Fruit fly (Drosophila melanogaster) whole organism, prepupa: ENCODE results near the gene Pfdn1.

Source experiments
- Blimp-1 ChIP-seq: fragments of 200-800 bp; sonication (Bioruptor generic); optimal IDR thresholded peaks from 3 replicates; lab custom pipeline; 2017; ENCODE audit warnings: missing biosample characterization, missing genetic modification characterization, mild to moderate bottlenecking, moderate library complexity, missing genetic modification reagents
- CG3032 ChIP-seq: fragments of 200-800 bp; optimal IDR thresholded peaks from 2 replicates; lab custom pipeline; 2019; ENCODE audit warnings: missing biosample characterization, mild to moderate bottlenecking, missing genetic modification characterization, moderate library complexity
- CG34406 ChIP-seq: fragments of 200-800 bp; sonication (Bioruptor generic); optimal IDR thresholded peaks from 3 replicates; lab custom pipeline; 2016; ENCODE audit warnings: missing biosample characterization, missing genetic modification characterization
- Ets21C ChIP-seq: fragments of 200-800 bp; sonication (Bioruptor generic); optimal IDR thresholded peaks from 3 replicates; lab custom pipeline; 2016; ENCODE audit warnings: missing biosample characterization, missing genetic modification characterization
- Hr39 ChIP-seq: fragments of 200-800 bp; sonication (Bioruptor generic); optimal IDR thresholded peaks from 2 replicates; lab custom pipeline; 2016; ENCODE audit warnings: missing biosample characterization, missing genetic modification characterization
- achi ChIP-seq: fragments of 200-800 bp; sonication (Bioruptor generic); optimal IDR thresholded peaks from 3 replicates; lab custom pipeline; 2016; ENCODE audit warnings: missing biosample characterization, missing genetic modification characterization
- esn ChIP-seq: fragments of 200-800 bp; sonication (Bioruptor generic); optimal IDR thresholded peaks from 2 replicates; lab custom pipeline; 2016; ENCODE audit warnings: missing biosample characterization, mild to moderate bottlenecking, missing genetic modification characterization, moderate library complexity
- pdm3 ChIP-seq: fragments of 200-800 bp; sonication (Bioruptor generic); optimal IDR thresholded peaks from 3 replicates; lab custom pipeline; 2016; ENCODE audit warnings: missing biosample characterization, missing genetic modification characterization
- vri ChIP-seq: fragments of 200-800 bp; sonication (Bioruptor generic); optimal IDR thresholded peaks from 3 replicates; lab custom pipeline; 2016; ENCODE audit warnings: missing biosample characterization, mild to moderate bottlenecking, missing genetic modification characterization

DNA sequence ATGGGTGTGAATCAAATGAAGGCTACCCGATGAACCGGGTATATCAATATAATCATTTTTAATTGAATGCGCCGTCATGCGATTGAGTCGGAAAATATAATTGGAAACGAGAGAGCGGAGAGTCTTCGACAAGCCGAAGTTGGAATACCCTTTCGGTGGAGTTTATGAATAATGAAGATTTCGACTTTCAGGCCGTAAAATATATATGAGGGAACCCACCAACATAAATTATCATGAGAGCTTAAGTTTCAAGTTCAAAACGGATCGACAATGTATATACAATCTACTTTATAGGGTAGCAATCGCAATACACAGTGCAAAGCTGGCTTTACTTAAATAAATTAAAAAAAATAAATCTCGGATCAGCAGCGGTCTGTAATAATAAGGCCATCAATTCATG, 37.0 kb upstream of the Pfdn1 start:
- TF ChIP-seq CG3032 (tag; lab: Kevin White, UChicago) (peak; percentile 61), Ets21C (GFP tag; lab: Kevin White, UChicago) (no peak), esn (GFP tag; lab: Kevin White, UChicago) (peak; percentile 45), Blimp-1 (GFP tag; lab: Kevin White, UChicago) (no peak), pdm3 (peak; percentile 36), vri (GFP tag; lab: Kevin White, UChicago) (no peak), CG34406 (peak; percentile 19), achi (GFP tag; lab: Kevin White, UChicago) (peak; percentile 27), Hr39 (GFP tag; lab: Kevin White, UChicago) (peak; percentile 45)
